Worm (Caenorhabditis elegans) whole organism, L2 larva: ENCODE data around the gene C25E10.16.

Experiments
- nhr-10 ChIP-seq: sonication (generic microtip); optimal IDR thresholded peaks from 2 replicates; lab custom pipeline; 2017; ENCODE audit warnings: missing biosample characterization, missing genetic modification characterization
- nhr-11 ChIP-seq: fragments of 150-350 bp; optimal IDR thresholded peaks from 2 replicates; lab custom pipeline; 2014; ENCODE audit warnings: missing biosample characterization, missing genetic modification characterization
- nhr-12 ChIP-seq: fragments of 150-350 bp; optimal IDR thresholded peaks from 2 replicates; lab custom pipeline; 2014; ENCODE audit warnings: missing biosample characterization, missing genetic modification characterization
- nhr-23 ChIP-seq: fragments of 150-350 bp; optimal IDR thresholded peaks from 2 replicates; lab custom pipeline; 2014; ENCODE audit warnings: missing biosample characterization, missing genetic modification reagents, missing genetic modification characterization
- nhr-25 ChIP-seq: fragments of 150-350 bp; sonication (generic microtip); optimal IDR thresholded peaks from 3 replicates; lab custom pipeline; 2014; ENCODE audit warnings: missing biosample characterization, missing genetic modification characterization

DNA sequence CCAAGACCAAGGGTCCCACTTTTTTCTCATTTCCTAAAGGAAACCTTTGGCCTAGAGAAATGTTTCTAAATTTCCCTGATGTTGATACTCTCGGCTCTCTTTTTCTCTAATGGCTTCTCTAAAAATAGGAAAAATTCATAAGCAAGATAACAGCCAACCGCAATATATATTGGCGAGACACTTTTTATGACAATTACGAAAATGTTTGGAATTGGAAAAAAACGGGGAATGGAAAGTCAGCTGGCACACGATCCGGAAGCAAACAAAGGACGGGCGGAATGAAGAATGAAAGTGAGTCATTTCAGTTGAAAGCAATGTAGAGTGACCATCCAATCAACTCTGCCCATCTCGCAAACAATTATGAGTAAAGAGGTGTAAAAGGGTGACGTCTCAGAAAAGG lies 22.0 kb upstream of the C25E10.16 start:
- TF ChIP-seq nhr-23 (tag; lab: Kevin White, UChicago) (no peak), nhr-10 (tag; lab: Kevin White, UChicago) (no peak), nhr-12 (no peak), nhr-11 (tag; lab: Kevin White, UChicago) (no peak), nhr-25 (tag; lab: Kevin White, UChicago) (no peak)
